Fruit fly (Drosophila melanogaster): ENCODE data around the gene CG11694.

Gene CG11694

DNA sequence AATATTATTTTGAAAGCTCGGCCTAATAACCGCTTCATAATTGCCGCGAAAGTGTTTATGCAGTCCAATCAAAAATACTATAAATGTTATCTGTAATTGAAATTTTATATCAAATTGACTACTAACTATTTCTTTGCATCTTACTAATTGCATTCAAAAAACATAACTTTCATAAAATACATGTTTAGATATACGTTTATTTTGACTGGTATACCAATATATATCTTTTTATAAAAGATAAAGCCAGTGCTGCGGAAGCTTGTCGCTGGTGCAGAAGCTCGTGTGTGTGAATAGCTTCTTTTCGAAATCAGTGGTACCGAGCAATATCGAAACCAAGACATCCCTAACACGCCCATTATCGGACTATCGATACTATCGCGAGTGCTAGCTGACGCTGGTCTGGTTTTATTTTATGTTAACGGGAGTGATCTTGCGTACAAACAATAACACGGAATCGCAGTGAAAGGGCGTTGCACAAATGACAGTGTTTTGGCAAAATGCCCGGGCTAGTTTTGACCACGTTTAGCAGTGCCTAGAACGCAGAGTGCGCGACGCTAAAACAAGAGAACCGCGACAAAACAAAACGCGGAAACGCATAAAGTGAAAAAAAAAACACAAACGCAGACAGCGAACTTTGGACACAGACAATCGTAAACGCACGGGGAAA is 37.6 kb upstream of the CG11694 start, which contains the start of gene Atg13 (continued):
- TF ChIP-seq ATbp (GFP tag; optimal IDR thresholded peaks at IDR 0.05), result no peak
- no peak for TF ChIP-seq CG14441 (GFP tag; IDR thresholded peaks at IDR 0.05)
- peak; percentile 92 for TF ChIP-seq Sin3A (optimal IDR thresholded peaks at IDR 0.05)
- peak; percentile 6 for TF ChIP-seq twi (tag; optimal IDR thresholded peaks at IDR 0.05)
- TF ChIP-seq CG2116 (GFP tag; optimal IDR thresholded peaks at IDR 0.05), result peak; percentile 96
- TF ChIP-seq ap (GFP tag; IDR thresholded peaks at IDR 0.05), result no peak
- no peak for TF ChIP-seq dan (GFP tag; IDR thresholded peaks at IDR 0.05)
- TF ChIP-seq Camta (GFP tag; optimal IDR thresholded peaks at IDR 0.05), result peak; percentile 5
- peak in 1 of 3 experiments; percentile 34 for TF ChIP-seq lola (GFP tag; optimal IDR thresholded peaks at IDR 0.05)
- peak in 1 of 2 experiments; percentile 38 for TF ChIP-seq chif (GFP tag; optimal IDR thresholded peaks at IDR 0.05)
- TF ChIP-seq ro (GFP tag; IDR thresholded peaks at IDR 0.05), result no peak
- peak; percentile 39 for TF ChIP-seq tin (GFP tag; optimal IDR thresholded peaks at IDR 0.05)
- TF ChIP-seq tna (GFP tag; IDR thresholded peaks at IDR 0.05; ENCODE audit: partially characterized antibody), result peak; percentile 76
- TF ChIP-seq CG6791 (GFP tag; IDR thresholded peaks at IDR 0.05; ENCODE audit: partially characterized antibody), result peak; percentile 91
- TF ChIP-seq HLHmδ (GFP tag; optimal IDR thresholded peaks at IDR 0.05), result peak; percentile 45
- peak; percentile 2 for TF ChIP-seq Blimp-1 (GFP tag; optimal IDR thresholded peaks at IDR 0.05)
- TF ChIP-seq az2 (GFP tag; optimal IDR thresholded peaks at IDR 0.05), result peak; percentile 16
- no peak for TF ChIP-seq scrt (GFP tag; optimal IDR thresholded peaks at IDR 0.05)
- peak; percentile 27 for TF ChIP-seq lilli (GFP tag; optimal IDR thresholded peaks at IDR 0.05)
- TF ChIP-seq Ets65A (GFP tag), result peak; percentile 84
- TF ChIP-seq NFAT (GFP tag; IDR thresholded peaks at IDR 0.05), result peak; percentile 51; the same call in 1 of the 2 replicates
- no peak for TF ChIP-seq bowl (GFP tag; IDR thresholded peaks at IDR 0.05)
- no peak for TF ChIP-seq chn (GFP tag; optimal IDR thresholded peaks at IDR 0.05)
- TF ChIP-seq Tbp (GFP tag; optimal IDR thresholded peaks at IDR 0.05), result no peak
- peak; percentile 35; the same call in 1 of the 2 replicates for TF ChIP-seq slbo (GFP tag; IDR thresholded peaks at IDR 0.05)
- no peak for TF ChIP-seq zen2 (GFP tag; IDR thresholded peaks at IDR 0.05; ENCODE audit: partially characterized antibody)
- TF ChIP-seq H2.0 (GFP tag; IDR thresholded peaks at IDR 0.05), result no peak
- peak; percentile 29 for TF ChIP-seq CG15696 (tag; optimal IDR thresholded peaks at IDR 0.05)
- no peak for TF ChIP-seq kay (GFP tag; optimal IDR thresholded peaks at IDR 0.05)
- peak; percentile 81 for TF ChIP-seq CG14710 (tag; optimal IDR thresholded peaks at IDR 0.05)
- peak; percentile 51 for TF ChIP-seq Dp (GFP tag; optimal IDR thresholded peaks at IDR 0.05)
- no peak for TF ChIP-seq CG18764 (GFP tag; optimal IDR thresholded peaks at IDR 0.05)
- peak; percentile 44 for TF ChIP-seq CG15514 (GFP tag; optimal IDR thresholded peaks at IDR 0.05)
- no peak for TF ChIP-seq stc (GFP tag; IDR thresholded peaks at IDR 0.05)
- no peak for TF ChIP-seq insv (GFP tag; optimal IDR thresholded peaks at IDR 0.05)
- peak; percentile 30 for TF ChIP-seq Mad (GFP tag; optimal IDR thresholded peaks at IDR 0.05)
- no peak for TF ChIP-seq CG10979 (tag; optimal IDR thresholded peaks at IDR 0.05)
- TF ChIP-seq CG4404 (GFP tag; IDR thresholded peaks at IDR 0.05), result no peak
- TF ChIP-seq CG12391 (tag; optimal IDR thresholded peaks at IDR 0.05), result peak; percentile 52
- peak; percentile 18; the same call in 1 of the 2 replicates for TF ChIP-seq CG9932 (GFP tag; IDR thresholded peaks at IDR 0.05)
- peak; percentile 70 for TF ChIP-seq nmo (GFP tag; optimal IDR thresholded peaks at IDR 0.05)
- TF ChIP-seq Pdp1 (GFP tag; optimal IDR thresholded peaks at IDR 0.05), result peak in 1 of 2 experiments; percentile 9
- peak; percentile 73 for TF ChIP-seq knrl (GFP tag; IDR thresholded peaks at IDR 0.05; ENCODE audit: partially characterized antibody)
- TF ChIP-seq zen (tag; optimal IDR thresholded peaks at IDR 0.05), result peak; percentile 36
- no peak for TF ChIP-seq CG5953 (GFP tag; IDR thresholded peaks at IDR 0.05)
- peak; percentile 75; the same call in 1 of the 2 replicates for TF ChIP-seq Drgx (GFP tag; IDR thresholded peaks at IDR 0.05)
- peak; percentile 7 for TF ChIP-seq NfI (GFP tag; optimal IDR thresholded peaks at IDR 0.05)
- peak; percentile 83 for TF ChIP-seq Sry-δ (GFP tag; optimal IDR thresholded peaks at IDR 0.05)
- peak; percentile 10 for TF ChIP-seq CG1233 (GFP tag; optimal IDR thresholded peaks at IDR 0.05)

Measured in whole organism, embryonic.